Worm (Caenorhabditis elegans) whole organism, midembryonic: ENCODE data around the gene sqst-3.

Source experiments
- T22C8.4 ChIP-seq: fragments of 200-800 bp; sonication (Bioruptor generic); IDR thresholded peaks from 2 replicates; pipeline ENCODE4 v1.3.6; 2022; ENCODE audit warnings: missing genetic modification characterization, missing compliant biosample characterization
- cog-1 ChIP-seq: sonication (generic microtip); optimal IDR thresholded peaks from 2 replicates; lab custom pipeline; 2016; ENCODE audit warnings: missing genetic modification characterization, missing compliant biosample characterization
- flt-1 ChIP-seq: fragments of 200-800 bp; sonication (Bioruptor generic); IDR thresholded peaks from 2 replicates; pipeline ENCODE4 v1.3.6; 2022; ENCODE audit warnings: missing genetic modification characterization, missing compliant biosample characterization
- klf-2 ChIP-seq: fragments of 200-800 bp; sonication (Bioruptor generic); conservative IDR thresholded peaks from 2 replicates; pipeline ENCODE4 v1.3.6; 2022; ENCODE audit warnings: missing genetic modification reagents, missing genetic modification characterization, missing compliant biosample characterization
- med-1 ChIP-seq: sonication (generic microtip); optimal IDR thresholded peaks from 2 replicates; lab custom pipeline; 2017; ENCODE audit warnings: missing genetic modification characterization, mild to moderate bottlenecking, missing compliant biosample characterization, antibody characterized with exemption, missing genetic modification reagents; ENCODE audit not compliant: insufficient read depth
- ref-1 ChIP-seq: fragments of 200-800 bp; sonication (Bioruptor generic); conservative IDR thresholded peaks from 2 replicates; pipeline ENCODE4 v1.3.6; 2022; ENCODE audit warnings: missing genetic modification reagents, missing genetic modification characterization, missing compliant biosample characterization
- tab-1 ChIP-seq: fragments of 200-800 bp; sonication (Bioruptor generic); IDR thresholded peaks from 2 replicates; pipeline ENCODE4 v1.3.6; 2022; ENCODE audit warnings: missing genetic modification characterization, missing compliant biosample characterization
- ztf-23 ChIP-seq: fragments of 200-800 bp; sonication (Bioruptor generic); IDR thresholded peaks from 2 replicates; pipeline ENCODE4 v1.3.6; 2022; ENCODE audit warnings: missing genetic modification reagents, missing genetic modification characterization, missing compliant biosample characterization
- ztf-29 ChIP-seq: fragments of 200-800 bp; sonication (Bioruptor generic); IDR thresholded peaks from 2 replicates; pipeline ENCODE4 v1.3.6; 2022; ENCODE audit warnings: missing genetic modification reagents, missing genetic modification characterization, missing compliant biosample characterization

The sqst-3 gene

ce11 chrV:19212354-19212753 lies 18.2 kb upstream of the sqst-3 start:
- no peak for TF ChIP-seq cog-1
- TF ChIP-seq ref-1 (GFP tag; lab: Robert Waterston, UW): no peak
- TF ChIP-seq flt-1 (GFP tag; lab: Robert Waterston, UW): no peak
- TF ChIP-seq med-1 (GFP tag; lab: Kevin White, UChicago): no peak
- TF ChIP-seq ztf-23 (GFP tag; lab: Robert Waterston, UW): no peak
- TF ChIP-seq ztf-29 (GFP tag; lab: Robert Waterston, UW): no peak
- TF ChIP-seq T22C8.4 (GFP tag; lab: Robert Waterston, UW): no peak
- TF ChIP-seq klf-2 (GFP tag; lab: Robert Waterston, UW): no peak
- TF ChIP-seq tab-1 (GFP tag; lab: Robert Waterston, UW): no peak

- TF ChIP-seq T22C8.4 (GFP tag; lab: Robert Waterston, UW) (no peak), tab-1 (GFP tag; lab: Robert Waterston, UW) (no peak), ztf-29 (GFP tag; lab: Robert Waterston, UW) (no peak), klf-2 (GFP tag; lab: Robert Waterston, UW) (no peak), ref-1 (GFP tag; lab: Robert Waterston, UW) (no peak), med-1 (GFP tag; lab: Kevin White, UChicago) (no peak), cog-1 (no peak), flt-1 (GFP tag; lab: Robert Waterston, UW) (no peak), ztf-23 (GFP tag; lab: Robert Waterston, UW) (no peak)
Measured at ce11 chrV:19217104-19217503, 13.5 kb upstream of the sqst-3 start, which contains the start of gene srr-2. TSS of gene srr-2 (minus strand) at chrV:19217176.

DNA sequence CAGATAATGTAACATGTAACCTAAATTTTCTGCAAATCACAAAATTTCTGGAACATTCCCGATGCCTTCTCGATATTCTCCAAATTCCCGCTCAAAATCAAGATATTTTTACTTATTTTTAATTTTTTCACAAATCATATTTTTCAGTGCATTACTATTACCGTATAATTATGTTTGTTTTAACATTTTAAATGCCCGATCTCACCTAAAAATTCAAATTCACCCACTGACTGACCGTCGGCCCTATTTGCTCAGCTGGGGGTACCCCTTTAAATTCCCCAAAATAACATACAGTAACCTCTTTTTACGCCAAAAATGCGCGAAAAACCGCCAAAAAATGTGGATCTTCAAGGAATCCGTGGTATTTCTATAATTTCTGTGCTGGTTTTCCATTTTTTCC lies 12.9 kb upstream of the sqst-3 start, which contains the start of gene oac-49:
Gene oac-49 (plus strand): TSS at position 301 of the 400 bp plus-strand sequence.
- TF ChIP-seq cog-1 (no peak), ref-1 (GFP tag; lab: Robert Waterston, UW) (no peak), med-1 (GFP tag; lab: Kevin White, UChicago) (no peak), klf-2 (GFP tag; lab: Robert Waterston, UW) (no peak), ztf-29 (GFP tag; lab: Robert Waterston, UW) (no peak), tab-1 (GFP tag; lab: Robert Waterston, UW) (no peak), flt-1 (GFP tag; lab: Robert Waterston, UW) (no peak), T22C8.4 (GFP tag; lab: Robert Waterston, UW) (no peak), ztf-23 (GFP tag; lab: Robert Waterston, UW) (no peak)

DNA sequence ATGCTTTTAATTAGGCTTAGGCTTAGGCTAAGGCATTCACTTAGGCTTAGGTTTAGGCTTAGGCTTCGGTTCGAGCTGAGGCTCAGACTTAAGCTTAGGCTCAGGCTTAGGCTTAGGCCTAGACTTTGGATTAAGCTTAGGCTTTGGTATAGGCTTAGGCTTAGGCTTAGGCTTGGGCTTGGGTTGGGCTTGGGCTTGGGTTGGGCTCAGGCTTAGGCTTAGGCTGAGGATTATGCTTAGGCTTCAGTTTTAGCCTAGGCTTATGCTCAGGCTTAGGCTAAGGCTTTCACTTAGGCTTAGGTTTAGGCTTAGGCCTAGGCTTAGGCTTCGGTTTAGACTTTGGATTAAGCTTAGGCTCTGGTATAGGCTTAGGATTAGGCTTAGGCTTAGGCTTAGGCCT lies 585 bp downstream of the sqst-3 start:
- TF ChIP-seq ref-1 (GFP tag; lab: Robert Waterston, UW) (no peak), flt-1 (GFP tag; lab: Robert Waterston, UW) (no peak), ztf-29 (GFP tag; lab: Robert Waterston, UW) (no peak), ztf-23 (GFP tag; lab: Robert Waterston, UW) (0 out of 2 replicates have a peak, but pooled peaks have one; percentile 13), cog-1 (no peak), med-1 (GFP tag; lab: Kevin White, UChicago) (no peak), tab-1 (GFP tag; lab: Robert Waterston, UW) (peak; percentile 58; the same call in 1 of the 2 replicates)

- TF ChIP-seq ref-1 (GFP tag; lab: Robert Waterston, UW): no peak
- no peak for TF ChIP-seq ztf-29 (GFP tag; lab: Robert Waterston, UW)
- no peak for TF ChIP-seq flt-1 (GFP tag; lab: Robert Waterston, UW)
- TF ChIP-seq med-1 (GFP tag; lab: Kevin White, UChicago): no peak
- no peak for TF ChIP-seq cog-1
- no peak for TF ChIP-seq klf-2 (GFP tag; lab: Robert Waterston, UW)
- TF ChIP-seq tab-1 (GFP tag; lab: Robert Waterston, UW): no peak
- no peak for TF ChIP-seq ztf-23 (GFP tag; lab: Robert Waterston, UW)
- no peak for TF ChIP-seq T22C8.4 (GFP tag; lab: Robert Waterston, UW)
Measured at ce11 chrV:19233469-19233868, 2.9 kb downstream of the sqst-3 start, which contains the start of gene fbxb-116. TSS of gene fbxb-116 (plus strand) at chrV:19233769.

DNA sequence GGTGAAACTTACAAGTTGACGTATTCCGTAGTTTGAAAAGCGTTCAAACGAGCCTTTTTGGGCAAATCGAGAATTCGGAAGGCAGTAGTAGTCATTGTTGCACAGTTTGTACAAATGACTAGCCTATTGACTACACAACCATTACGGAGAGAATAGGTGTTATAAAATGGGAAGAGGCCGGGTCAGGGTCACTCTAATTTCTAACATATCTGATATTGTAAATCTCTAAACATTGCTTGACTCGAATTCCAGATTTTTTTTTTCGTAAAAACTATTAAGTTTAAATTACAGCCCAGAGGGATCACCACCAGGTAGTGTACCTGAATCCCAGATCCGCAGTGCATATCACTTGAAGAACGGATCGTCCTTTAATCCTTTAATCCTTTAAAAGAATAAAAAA lies 6.6 kb downstream of the sqst-3 start, which contains the start of gene fbxb-2:
Gene fbxb-2 (minus strand): TSS at position 101 of the 400 bp plus-strand sequence.
- no peak for TF ChIP-seq tab-1 (GFP tag; lab: Robert Waterston, UW)
- no peak for TF ChIP-seq flt-1 (GFP tag; lab: Robert Waterston, UW)
- no peak for TF ChIP-seq klf-2 (GFP tag; lab: Robert Waterston, UW)
- TF ChIP-seq ztf-29 (GFP tag; lab: Robert Waterston, UW): no peak
- no peak for TF ChIP-seq ref-1 (GFP tag; lab: Robert Waterston, UW)
- no peak for TF ChIP-seq cog-1
- no peak for TF ChIP-seq med-1 (GFP tag; lab: Kevin White, UChicago)
- no peak for TF ChIP-seq T22C8.4 (GFP tag; lab: Robert Waterston, UW)
- no peak for TF ChIP-seq ztf-23 (GFP tag; lab: Robert Waterston, UW)

ce11 chrV:19240129-19240528 lies 9.5 kb downstream of the sqst-3 start, which contains the start of the genes fbxb-115 and fbxb-1:
TSS of gene fbxb-115 (minus strand) at chrV:19240229.
TSS of gene fbxb-1 (plus strand) at chrV:19240354.
- TF ChIP-seq tab-1 (GFP tag; lab: Robert Waterston, UW) (no peak), klf-2 (GFP tag; lab: Robert Waterston, UW) (no peak), ztf-29 (GFP tag; lab: Robert Waterston, UW) (no peak), med-1 (GFP tag; lab: Kevin White, UChicago) (no peak), ztf-23 (GFP tag; lab: Robert Waterston, UW) (no peak), ref-1 (GFP tag; lab: Robert Waterston, UW) (no peak), T22C8.4 (GFP tag; lab: Robert Waterston, UW) (no peak), flt-1 (GFP tag; lab: Robert Waterston, UW) (no peak), cog-1 (no peak)

ce11 chrV:19250983-19251382 lies 20.4 kb downstream of the sqst-3 start, which contains the start of gene str-81:
TSS of gene str-81 (minus strand) at chrV:19251083.
- TF ChIP-seq klf-2 (GFP tag; lab: Robert Waterston, UW): no peak
- TF ChIP-seq ztf-23 (GFP tag; lab: Robert Waterston, UW): no peak
- TF ChIP-seq med-1 (GFP tag; lab: Kevin White, UChicago): no peak
- no peak for TF ChIP-seq T22C8.4 (GFP tag; lab: Robert Waterston, UW)
- no peak for TF ChIP-seq flt-1 (GFP tag; lab: Robert Waterston, UW)
- no peak for TF ChIP-seq tab-1 (GFP tag; lab: Robert Waterston, UW)
- no peak for TF ChIP-seq cog-1
- no peak for TF ChIP-seq ref-1 (GFP tag; lab: Robert Waterston, UW)
- TF ChIP-seq ztf-29 (GFP tag; lab: Robert Waterston, UW): no peak
